Fruit fly (Drosophila melanogaster) whole organism, pupa: ENCODE results near the gene Klp10A.

Source experiments
- CG13204 ChIP-seq: fragments of 200-800 bp; sonication (Bioruptor generic); optimal IDR thresholded peaks from 2 replicates; lab custom pipeline; 2018; ENCODE audit warnings: missing biosample characterization, mild to moderate bottlenecking, missing genetic modification characterization, moderate library complexity
- CG34367 ChIP-seq: fragments of 200-800 bp; sonication (Bioruptor generic); optimal IDR thresholded peaks from 2 replicates; lab custom pipeline; 2018; ENCODE audit warnings: missing biosample characterization, mild to moderate bottlenecking, missing genetic modification characterization
- CG8159 ChIP-seq: fragments of 200-800 bp; sonication (Bioruptor generic); optimal IDR thresholded peaks from 3 replicates; lab custom pipeline; 2018; ENCODE audit warnings: missing biosample characterization, mild to moderate bottlenecking, missing genetic modification characterization, moderate library complexity

- TF ChIP-seq CG13204, result no peak
- TF ChIP-seq CG34367 (tag; lab: Kevin White, UChicago), result no peak
- peak; percentile 7 for TF ChIP-seq CG8159 (tag; lab: Kevin White, UChicago)
Observed at dm6 chrX:11147553-11148067, 10.7 kb upstream of the Klp10A start.
